Worm (Caenorhabditis elegans) whole organism, mixed stage, embryonic: ENCODE results near the gene srh-170.

ENCODE experiments used
- elt-3 ChIP-seq: fragments of 150-350 bp; optimal IDR thresholded peaks from 2 replicates; lab custom pipeline; 2014; ENCODE audit warnings: missing biosample characterization, missing genetic modification characterization
- lsy-2 ChIP-seq: fragments of 150-350 bp; optimal IDR thresholded peaks from 2 replicates; lab custom pipeline; 2014; ENCODE audit warnings: missing biosample characterization, missing genetic modification characterization
- nhr-237 ChIP-seq: fragments of 150-350 bp; optimal IDR thresholded peaks from 2 replicates; lab custom pipeline; 2014; ENCODE audit warnings: missing biosample characterization, missing genetic modification characterization
- nhr-28 ChIP-seq: fragments of 150-350 bp; optimal IDR thresholded peaks from 2 replicates; lab custom pipeline; 2014; ENCODE audit warnings: missing biosample characterization, missing genetic modification characterization
- unc-39 ChIP-seq: fragments of 150-350 bp; optimal IDR thresholded peaks from 2 replicates; lab custom pipeline; 2014; ENCODE audit warnings: missing biosample characterization, missing genetic modification characterization

DNA sequence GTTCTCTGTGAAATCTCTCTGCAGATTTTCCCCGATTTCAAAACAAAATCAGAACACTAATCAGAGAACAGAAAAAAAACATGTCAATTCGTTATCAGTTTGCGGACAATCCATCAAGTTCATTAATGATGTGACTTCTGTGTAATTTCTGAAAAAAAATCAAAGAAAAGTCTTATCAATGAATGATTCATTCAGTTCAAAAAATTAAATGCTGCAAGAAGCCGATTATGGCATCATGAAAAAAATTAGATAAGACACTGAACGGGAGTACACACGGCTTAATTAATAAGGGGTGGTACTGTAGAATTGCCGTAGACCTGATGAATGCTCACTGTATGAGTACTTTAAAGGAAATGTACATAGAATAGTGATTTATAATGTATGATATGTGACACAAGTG is 47.5 kb upstream of the srh-170 start:
- no peak for TF ChIP-seq unc-39 (tag; lab: Kevin White, UChicago)
- TF ChIP-seq elt-3 (tag; lab: Kevin White, UChicago) = no peak
- TF ChIP-seq nhr-237 (tag; lab: Kevin White, UChicago) = no peak
- TF ChIP-seq lsy-2 (tag; lab: Kevin White, UChicago) = no peak
- no peak for TF ChIP-seq nhr-28 (tag; lab: Kevin White, UChicago)
